Fruit fly (Drosophila melanogaster) whole organism, embryonic: ENCODE results near the gene CG43448.

Experiments
- CG10267 ChIP-seq: fragments of 200-800 bp; sonication (Bioruptor generic); optimal IDR thresholded peaks from 2 replicates; lab custom pipeline; 2018; ENCODE audit warnings: missing biosample characterization, mild to moderate bottlenecking, missing genetic modification characterization, moderate library complexity
- CG1233 ChIP-seq: fragments of 200-800 bp; sonication (Bioruptor generic); optimal IDR thresholded peaks from 4 replicates; lab custom pipeline; 2018; ENCODE audit warnings: missing biosample characterization, mild to moderate bottlenecking, missing genetic modification characterization
- CG12942 ChIP-seq: fragments of 200-800 bp; sonication (Bioruptor generic); optimal IDR thresholded peaks from 3 replicates; lab custom pipeline; 2016; ENCODE audit warnings: missing biosample characterization, missing genetic modification characterization
- CG13296 ChIP-seq: fragments of 200-800 bp; sonication (Bioruptor generic); optimal IDR thresholded peaks from 3 replicates; lab custom pipeline; 2018; ENCODE audit warnings: missing biosample characterization, mild to moderate bottlenecking, missing genetic modification characterization
- CG1602 ChIP-seq: fragments of 200-800 bp; sonication (Bioruptor generic); optimal IDR thresholded peaks from 3 replicates; lab custom pipeline; 2016; ENCODE audit warnings: missing biosample characterization, missing genetic modification characterization
- CG17186 ChIP-seq: fragments of 200-800 bp; sonication (Bioruptor generic); optimal IDR thresholded peaks from 3 replicates; lab custom pipeline; 2017; ENCODE audit warnings: missing biosample characterization, missing genetic modification reagents, missing genetic modification characterization
- CG17385 ChIP-seq: fragments of 200-800 bp; sonication (Bioruptor generic); optimal IDR thresholded peaks from 3 replicates; lab custom pipeline; 2018; ENCODE audit warnings: missing biosample characterization, mild to moderate bottlenecking, missing genetic modification characterization
- CG17568 ChIP-seq: fragments of 200-800 bp; sonication (Bioruptor generic); optimal IDR thresholded peaks from 2 replicates; lab custom pipeline; 2018; ENCODE audit warnings: missing biosample characterization, mild to moderate bottlenecking, missing genetic modification characterization, moderate library complexity
- CG17612 ChIP-seq: fragments of 200-800 bp; sonication (Bioruptor generic); IDR thresholded peaks from 2 replicates; pipeline ENCODE4 v1.3.6; 2022; ENCODE audit warnings: missing biosample characterization, missing genetic modification characterization
- CG17829 ChIP-seq: fragments of 200-800 bp; optimal IDR thresholded peaks from 2 replicates; lab custom pipeline; 2019; ENCODE audit warnings: missing biosample characterization, mild to moderate bottlenecking, missing genetic modification characterization, moderate library complexity
- CG2712 ChIP-seq: fragments of 200-800 bp; optimal IDR thresholded peaks from 3 replicates; lab custom pipeline; 2019; ENCODE audit warnings: missing biosample characterization, mild to moderate bottlenecking, missing genetic modification characterization, moderate library complexity
- CG31441 ChIP-seq: fragments of 200-800 bp; sonication (Bioruptor generic); IDR thresholded peaks from 2 replicates; pipeline ENCODE4 v1.3.6; 2022; ENCODE audit warnings: missing biosample characterization, missing genetic modification characterization
- CG3163 ChIP-seq: fragments of 200-800 bp; sonication (Bioruptor generic); optimal IDR thresholded peaks from 3 replicates; lab custom pipeline; 2016; ENCODE audit warnings: missing biosample characterization, missing genetic modification characterization
- CG42726 ChIP-seq: fragments of 200-800 bp; sonication (Bioruptor generic); IDR thresholded peaks from 2 replicates; pipeline ENCODE4 v1.3.6; 2022; ENCODE audit warnings: missing biosample characterization, missing genetic modification characterization; ENCODE audit not compliant: partially characterized antibody
- CG43689 ChIP-seq: fragments of 200-800 bp; sonication (Bioruptor generic); IDR thresholded peaks from 2 replicates; pipeline ENCODE4 v1.3.6; 2022; ENCODE audit warnings: missing biosample characterization, missing genetic modification characterization
- CG7839 ChIP-seq: fragments of 200-800 bp; sonication (Bioruptor generic); optimal IDR thresholded peaks from 3 replicates; lab custom pipeline; 2018; ENCODE audit warnings: missing biosample characterization, mild to moderate bottlenecking, missing genetic modification characterization, moderate library complexity
- CG8478 ChIP-seq: fragments of >200 bp; optimal IDR thresholded peaks from 2 replicates; lab custom pipeline; 2018
- CG8765 ChIP-seq: fragments of 200-800 bp; sonication (Bioruptor generic); IDR thresholded peaks from 2 replicates; pipeline ENCODE4 v1.3.6; 2022; ENCODE audit warnings: missing biosample characterization, missing genetic modification characterization
- CG9817 ChIP-seq: fragments of 200-800 bp; sonication (Bioruptor generic); optimal IDR thresholded peaks from 2 replicates; lab custom pipeline; 2018; ENCODE audit warnings: missing biosample characterization, mild to moderate bottlenecking, missing genetic modification characterization, moderate library complexity
- Drgx ChIP-seq: fragments of 200-800 bp; sonication (Bioruptor generic); IDR thresholded peaks from 2 replicates; pipeline ENCODE4 v1.3.6; 2022; ENCODE audit warnings: missing biosample characterization, missing genetic modification characterization
- Eip74EF ChIP-seq, 2 experiments: fragments of 200-800 bp in 1 of 2; fragments of >200 bp in 1 of 2; sonication (Bioruptor generic) in 1 of 2; optimal IDR thresholded peaks; 2 replicates each; lab custom pipeline; 2017 to 2019; ENCODE audit warnings: missing biosample characterization in 2 of 2, missing genetic modification characterization in 2 of 2, mild to moderate bottlenecking in 1 of 2, moderate library complexity in 1 of 2
- Ets65A ChIP-seq: fragments of 200-800 bp; sonication (Bioruptor generic); peaks from one replicate; lab custom pipeline; 2016; ENCODE audit warnings: missing biosample characterization, missing genetic modification characterization
- Hr39 ChIP-seq: fragments of >200 bp; optimal IDR thresholded peaks from 2 replicates; lab custom pipeline; 2017
- Jarid2 ChIP-seq: fragments of 200-800 bp; sonication (Bioruptor generic); optimal IDR thresholded peaks from 3 replicates; lab custom pipeline; 2017; ENCODE audit warnings: mild to moderate bottlenecking, missing biosample characterization, missing genetic modification reagents, missing genetic modification characterization
- MESR4 ChIP-seq: fragments of 200-800 bp; sonication (Bioruptor generic); optimal IDR thresholded peaks from 2 replicates; lab custom pipeline; 2018; ENCODE audit warnings: missing biosample characterization, mild to moderate bottlenecking, missing genetic modification characterization, moderate library complexity
- Meics ChIP-seq: fragments of 200-800 bp; sonication (Bioruptor generic); optimal IDR thresholded peaks from 2 replicates; lab custom pipeline; 2017; ENCODE audit warnings: missing biosample characterization, mild to moderate bottlenecking, missing genetic modification characterization
- NC2β ChIP-seq: fragments of 200-800 bp; sonication (Bioruptor generic); optimal IDR thresholded peaks from 2 replicates; lab custom pipeline; 2016; ENCODE audit warnings: missing biosample characterization, missing genetic modification characterization
- Neu2 ChIP-seq: fragments of 200-800 bp; sonication (Bioruptor generic); optimal IDR thresholded peaks from 3 replicates; lab custom pipeline; 2016; ENCODE audit warnings: missing biosample characterization, missing genetic modification characterization, borderline replicate concordance
- Nf-YA ChIP-seq: fragments of 200-800 bp; sonication (Bioruptor generic); IDR thresholded peaks from 2 replicates; pipeline ENCODE4 v1.3.6; 2022; ENCODE audit warnings: missing biosample characterization, missing genetic modification characterization
- TFAM ChIP-seq: fragments of 200-800 bp; sonication (Bioruptor generic); optimal IDR thresholded peaks from 2 replicates; lab custom pipeline; 2017; ENCODE audit warnings: missing biosample characterization, missing genetic modification characterization, inconsistent platforms
- bigmax ChIP-seq: fragments of 200-800 bp; sonication (Bioruptor generic); optimal IDR thresholded peaks from 2 replicates; lab custom pipeline; 2018; ENCODE audit warnings: missing biosample characterization, mild to moderate bottlenecking, missing genetic modification characterization
- cato ChIP-seq: fragments of 200-800 bp; sonication (Bioruptor generic); optimal IDR thresholded peaks from 2 replicates; lab custom pipeline; 2016; ENCODE audit warnings: missing biosample characterization, missing genetic modification characterization, borderline replicate concordance
- chn ChIP-seq: fragments of 200-800 bp; sonication (Bioruptor generic); optimal IDR thresholded peaks from 2 replicates; lab custom pipeline; 2016; ENCODE audit warnings: missing biosample characterization, missing genetic modification characterization
- crol ChIP-seq: fragments of 200-800 bp; sonication (Bioruptor generic); IDR thresholded peaks from 2 replicates; pipeline ENCODE4 v1.3.6; 2022; ENCODE audit warnings: missing biosample characterization, missing genetic modification characterization
- crp ChIP-seq, 2 experiments: fragments of 200-800 bp; sonication (Bioruptor generic); optimal IDR thresholded peaks; 2 replicates in 1 of 2; 3 replicates in 1 of 2; lab custom pipeline; 2017; ENCODE audit warnings: missing biosample characterization in 2 of 2, missing genetic modification characterization in 2 of 2, mild to moderate bottlenecking in 1 of 2, moderate library complexity in 1 of 2
- hkb ChIP-seq, 2 experiments: fragments of 200-800 bp in 1 of 2; fragments of >200 bp in 1 of 2; sonication (Bioruptor generic) in 1 of 2; IDR thresholded peaks in 1 of 2; optimal IDR thresholded peaks in 1 of 2; 2 replicates each; pipeline versions ENCODE4 v1.3.6 to Lab custom; 2017 to 2022; ENCODE audit warnings: missing biosample characterization in 1 of 2, missing genetic modification characterization in 1 of 2
- knrl ChIP-seq: fragments of 200-800 bp; sonication (Bioruptor generic); IDR thresholded peaks from 3 replicates; pipeline ENCODE4 v1.3.6; 2022; ENCODE audit warnings: missing biosample characterization, missing genetic modification characterization; ENCODE audit not compliant: partially characterized antibody
- lab ChIP-seq: fragments of 200-800 bp; sonication (Bioruptor generic); optimal IDR thresholded peaks from 3 replicates; lab custom pipeline; 2017; ENCODE audit warnings: missing biosample characterization, missing genetic modification characterization, mild to moderate bottlenecking, moderate library complexity, missing genetic modification reagents
- luna ChIP-seq: fragments of 200-800 bp; sonication (Bioruptor generic); optimal IDR thresholded peaks from 2 replicates; lab custom pipeline; 2016; ENCODE audit warnings: missing biosample characterization, missing genetic modification characterization
- nmo ChIP-seq: fragments of 200-800 bp; sonication (Bioruptor generic); optimal IDR thresholded peaks from 2 replicates; lab custom pipeline; 2018; ENCODE audit warnings: missing biosample characterization, mild to moderate bottlenecking, missing genetic modification characterization, moderate library complexity
- oc ChIP-seq: fragments of 200-800 bp; sonication (Bioruptor generic); optimal IDR thresholded peaks from 2 replicates; lab custom pipeline; 2018; ENCODE audit warnings: missing biosample characterization, mild to moderate bottlenecking, missing genetic modification characterization, moderate library complexity
- org-1 ChIP-seq: fragments of 200-800 bp; sonication (Bioruptor generic); optimal IDR thresholded peaks from 2 replicates; lab custom pipeline; 2017; ENCODE audit warnings: missing biosample characterization, missing genetic modification characterization
- pita ChIP-seq: fragments of 200-800 bp; sonication (Bioruptor generic); optimal IDR thresholded peaks from 2 replicates; lab custom pipeline; 2017; ENCODE audit warnings: missing biosample characterization, mild to moderate bottlenecking, missing genetic modification characterization
- pzg ChIP-seq: fragments of 200-800 bp; sonication (Bioruptor generic); optimal IDR thresholded peaks from 3 replicates; lab custom pipeline; 2018; ENCODE audit warnings: missing biosample characterization, mild to moderate bottlenecking, missing genetic modification characterization, moderate library complexity
- ranshi ChIP-seq: fragments of 200-800 bp; sonication (Bioruptor generic); IDR thresholded peaks from 2 replicates; pipeline ENCODE4 v1.3.6; 2022; ENCODE audit warnings: missing biosample characterization, missing genetic modification characterization
- repo ChIP-seq: fragments of 200-800 bp; sonication (Bioruptor generic); optimal IDR thresholded peaks from 2 replicates; lab custom pipeline; 2016; ENCODE audit warnings: missing biosample characterization, missing genetic modification characterization
- seq ChIP-seq: fragments of 200-800 bp; sonication (Bioruptor generic); IDR thresholded peaks from 2 replicates; pipeline ENCODE4 v1.3.6; 2022; ENCODE audit warnings: missing biosample characterization, missing genetic modification characterization
- stc ChIP-seq: fragments of 200-800 bp; sonication (Bioruptor generic); IDR thresholded peaks from 2 replicates; pipeline ENCODE4 v1.3.6; 2022; ENCODE audit warnings: missing biosample characterization, missing genetic modification characterization
- unc-4 ChIP-seq: fragments of 200-800 bp; sonication (Bioruptor generic); IDR thresholded peaks from 2 replicates; pipeline ENCODE4 v1.3.6; 2022; ENCODE audit warnings: missing biosample characterization, missing genetic modification characterization; ENCODE audit not compliant: partially characterized antibody
- wdn ChIP-seq: fragments of 200-800 bp; sonication (Bioruptor generic); IDR thresholded peaks from 2 replicates; pipeline ENCODE4 v1.3.6; 2022; ENCODE audit warnings: missing biosample characterization, missing genetic modification characterization
- zfh1 ChIP-seq: fragments of 200-800 bp; sonication (Bioruptor generic); IDR thresholded peaks from 3 replicates; pipeline ENCODE4 v1.3.6; 2022; ENCODE audit warnings: missing biosample characterization, missing genetic modification characterization

The CG43448 gene

dm6 chr3R:30222236-30222635, 15.3 kb downstream of the CG43448 start (continued):
- TF ChIP-seq bigmax (GFP tag; lab: Kevin White, UChicago), result no peak
- TF ChIP-seq CG17186, result no peak
- no peak for TF ChIP-seq CG8765
- no peak for TF ChIP-seq org-1 (GFP tag; lab: Kevin White, UChicago)
- TF ChIP-seq unc-4, result no peak
- TF ChIP-seq wdn, result no peak
- no peak for TF ChIP-seq seq
- TF ChIP-seq TFAM (GFP tag; lab: Kevin White, UChicago), result no peak
- TF ChIP-seq knrl, result no peak
- TF ChIP-seq CG42726 (GFP tag; lab: Robert Waterston, UW), result no peak
- TF ChIP-seq CG9817 (tag; lab: Kevin White, UChicago), result no peak
- TF ChIP-seq CG1602 (GFP tag; lab: Kevin White, UChicago), result no peak
- no peak for TF ChIP-seq Hr39
- peak; percentile 59; the same call in 1 of the 3 replicates for TF ChIP-seq zfh1 (GFP tag; lab: Robert Waterston, UW)
- no peak for TF ChIP-seq luna (GFP tag; lab: Kevin White, UChicago)
- TF ChIP-seq Jarid2, result no peak
- TF ChIP-seq CG3163 (GFP tag; lab: Kevin White, UChicago), result no peak
- TF ChIP-seq NC2β (GFP tag; lab: Kevin White, UChicago), result no peak
- no peak for TF ChIP-seq Ets65A (GFP tag; lab: Kevin White, UChicago)
- no peak for TF ChIP-seq oc
- no peak for TF ChIP-seq pzg
- TF ChIP-seq CG17568 (GFP tag; lab: Kevin White, UChicago), result no peak
- TF ChIP-seq crp (GFP tag; optimal IDR thresholded peaks at IDR 0.05; lab: Kevin White, UChicago), result no peak
- peak; percentile 12 for TF ChIP-seq nmo (GFP tag; lab: Kevin White, UChicago)
- no peak for TF ChIP-seq cato (GFP tag; lab: Kevin White, UChicago)
- TF ChIP-seq chn (GFP tag; lab: Kevin White, UChicago), result no peak
- no peak for TF ChIP-seq crol (GFP tag; lab: Robert Waterston, UW)
- peak; percentile 55 for TF ChIP-seq CG2712 (tag; lab: Kevin White, UChicago)
- peak; percentile 44 for TF ChIP-seq CG31441 (GFP tag; lab: Robert Waterston, UW)
- no peak for TF ChIP-seq Neu2 (GFP tag; lab: Kevin White, UChicago)
- no peak for TF ChIP-seq CG17612 (GFP tag; lab: Robert Waterston, UW)
- no peak for TF ChIP-seq Meics (GFP tag; lab: Kevin White, UChicago)
- no peak for TF ChIP-seq CG17385
- TF ChIP-seq stc (GFP tag; lab: Robert Waterston, UW), result peak; percentile 43; the same call in 1 of the 2 replicates
- no peak for TF ChIP-seq CG12942 (GFP tag; lab: Kevin White, UChicago)
- TF ChIP-seq pita (GFP tag; lab: Kevin White, UChicago), result no peak
- TF ChIP-seq Eip74EF (GFP tag; optimal IDR thresholded peaks at IDR 0.05; lab: Kevin White, UChicago), result no peak
- no peak for TF ChIP-seq Nf-YA (GFP tag; lab: Robert Waterston, UW)
- no peak for TF ChIP-seq CG8478 (lab: Kevin White, UChicago)
- TF ChIP-seq MESR4, result no peak
- TF ChIP-seq hkb (optimal IDR thresholded peaks at IDR 0.05; lab: Kevin White, UChicago), result no peak
- TF ChIP-seq hkb (GFP tag; IDR thresholded peaks at IDR 0.05; lab: Robert Waterston, UW), result peak; percentile 59; the same call in 1 of the 2 replicates
- peak; percentile 41 for TF ChIP-seq CG7839
- no peak for TF ChIP-seq CG1233 (GFP tag; lab: Kevin White, UChicago)
- no peak for TF ChIP-seq CG13296 (GFP tag; lab: Kevin White, UChicago)
- no peak for TF ChIP-seq repo (GFP tag; lab: Kevin White, UChicago)
- TF ChIP-seq ranshi (GFP tag; lab: Robert Waterston, UW), result no peak
- no peak for TF ChIP-seq Drgx (GFP tag; lab: Robert Waterston, UW)
- TF ChIP-seq CG43689 (GFP tag; lab: Robert Waterston, UW), result no peak
- peak; percentile 9 for TF ChIP-seq CG10267
- TF ChIP-seq CG17829 (tag; lab: Kevin White, UChicago), result no peak
- no peak for TF ChIP-seq lab (GFP tag; lab: Kevin White, UChicago)
